Fruit fly (Drosophila melanogaster) S2 (cell line): ENCODE measurements around the gene Cys.

Experiments used
- CG8478 ChIP-seq: fragments of >200 bp; optimal IDR thresholded peaks from 2 replicates; lab custom pipeline; 2018
- CTCF ChIP-seq, 2 experiments: fragments of >200 bp; optimal IDR thresholded peaks; 2 replicates each; lab custom pipeline; 2018

- TF ChIP-seq CG8478 (lab: Kevin White, UChicago) (no peak), CTCF (optimal IDR thresholded peaks at IDR 0.05; lab: Kevin White, UChicago) (no peak)
These were observed 20.7 kb downstream of the Cys start for dm6 chr3R:14548752-14549151.
